Fruit fly (Drosophila melanogaster) whole organism, pupa: ENCODE results near the gene CG32259.

ENCODE experiments used
- CG10348 ChIP-seq: fragments of 200-800 bp; sonication (Bioruptor generic); IDR thresholded peaks from 2 replicates; pipeline ENCODE4 v1.3.6; 2022; ENCODE audit warnings: missing biosample characterization, missing genetic modification characterization
- CG12605 ChIP-seq: fragments of 200-800 bp; sonication (Bioruptor generic); IDR thresholded peaks from 2 replicates; pipeline ENCODE4 v1.3.6; 2022; ENCODE audit warnings: missing biosample characterization, missing genetic modification characterization
- CG13204 ChIP-seq: fragments of 200-800 bp; sonication (Bioruptor generic); optimal IDR thresholded peaks from 2 replicates; lab custom pipeline; 2018; ENCODE audit warnings: missing biosample characterization, mild to moderate bottlenecking, missing genetic modification characterization, moderate library complexity
- CG14655 ChIP-seq: fragments of 200-800 bp; sonication (Bioruptor generic); optimal IDR thresholded peaks from 3 replicates; lab custom pipeline; 2017; ENCODE audit warnings: mild to moderate bottlenecking, missing biosample characterization, missing genetic modification reagents, missing genetic modification characterization
- CG15710 ChIP-seq: fragments of 200-800 bp; sonication (Bioruptor generic); optimal IDR thresholded peaks from 2 replicates; lab custom pipeline; 2018; ENCODE audit warnings: missing biosample characterization, mild to moderate bottlenecking, missing genetic modification characterization, moderate library complexity
- CG17806 ChIP-seq: fragments of 200-800 bp; sonication (Bioruptor generic); optimal IDR thresholded peaks from 2 replicates; lab custom pipeline; 2018; ENCODE audit warnings: missing biosample characterization, mild to moderate bottlenecking, missing genetic modification characterization, moderate library complexity
- CG32121 ChIP-seq: fragments of 200-800 bp; sonication (Bioruptor generic); IDR thresholded peaks from 2 replicates; pipeline ENCODE4 v1.3.6; 2022; ENCODE audit warnings: missing biosample characterization, missing genetic modification characterization
- CG34367 ChIP-seq: fragments of 200-800 bp; sonication (Bioruptor generic); optimal IDR thresholded peaks from 2 replicates; lab custom pipeline; 2018; ENCODE audit warnings: missing biosample characterization, mild to moderate bottlenecking, missing genetic modification characterization
- CG4496 ChIP-seq: fragments of 200-800 bp; sonication (Bioruptor generic); IDR thresholded peaks from 3 replicates; pipeline ENCODE4 v1.3.6; 2022; ENCODE audit warnings: missing biosample characterization, missing genetic modification characterization
- CG8159 ChIP-seq: fragments of 200-800 bp; sonication (Bioruptor generic); optimal IDR thresholded peaks from 3 replicates; lab custom pipeline; 2018; ENCODE audit warnings: missing biosample characterization, mild to moderate bottlenecking, missing genetic modification characterization, moderate library complexity
- CG8301 ChIP-seq: fragments of 200-800 bp; sonication (Bioruptor generic); optimal IDR thresholded peaks from 2 replicates; lab custom pipeline; 2018; ENCODE audit warnings: missing biosample characterization, mild to moderate bottlenecking, missing genetic modification characterization
- CG9948 ChIP-seq: fragments of 200-800 bp; sonication (Bioruptor generic); optimal IDR thresholded peaks from 2 replicates; lab custom pipeline; 2018; ENCODE audit warnings: missing biosample characterization, mild to moderate bottlenecking, missing genetic modification characterization, moderate library complexity
- D1 ChIP-seq: fragments of 200-800 bp; sonication (Bioruptor generic); optimal IDR thresholded peaks from 2 replicates; lab custom pipeline; 2018; ENCODE audit warnings: missing biosample characterization, mild to moderate bottlenecking, missing genetic modification characterization, moderate library complexity
- EcR ChIP-seq: fragments of 200-800 bp; sonication (Bioruptor generic); optimal IDR thresholded peaks from 3 replicates; lab custom pipeline; 2019; ENCODE audit warnings: missing biosample characterization, missing genetic modification characterization, mild to moderate bottlenecking, moderate library complexity, missing genetic modification reagents
- Ets98B ChIP-seq: fragments of 200-800 bp; sonication (Bioruptor generic); IDR thresholded peaks from 2 replicates; pipeline ENCODE4 v1.3.6; 2022; ENCODE audit warnings: missing biosample characterization, missing genetic modification characterization
- Pif1A ChIP-seq: fragments of 200-800 bp; sonication (Bioruptor generic); optimal IDR thresholded peaks from 3 replicates; lab custom pipeline; 2016; ENCODE audit warnings: missing biosample characterization, missing genetic modification characterization
- Pif1B ChIP-seq: fragments of 200-800 bp; sonication (Bioruptor generic); optimal IDR thresholded peaks from 3 replicates; lab custom pipeline; 2016; ENCODE audit warnings: missing biosample characterization, missing genetic modification characterization
- Snoo ChIP-seq: fragments of 200-800 bp; sonication (Bioruptor generic); optimal IDR thresholded peaks from 3 replicates; lab custom pipeline; 2017; ENCODE audit warnings: missing biosample characterization, mild to moderate bottlenecking, missing genetic modification characterization, inconsistent platforms
- fd96Ca ChIP-seq: fragments of 200-800 bp; sonication (Bioruptor generic); IDR thresholded peaks from 3 replicates; pipeline ENCODE4 v1.3.6; 2022; ENCODE audit warnings: missing biosample characterization, missing genetic modification characterization
- gl ChIP-seq: fragments of 200-800 bp; sonication (Bioruptor generic); optimal IDR thresholded peaks from 2 replicates; lab custom pipeline; 2018; ENCODE audit warnings: missing biosample characterization, mild to moderate bottlenecking, missing genetic modification characterization
- rn ChIP-seq: fragments of 200-800 bp; sonication (Bioruptor generic); IDR thresholded peaks from 2 replicates; pipeline ENCODE4 v1.3.6; 2022; ENCODE audit warnings: missing biosample characterization, missing genetic modification characterization

CG32259 gene

dm6 chr3L:4076907-4077306 is 7.7 kb downstream of the CG32259 start:
- no peak for TF ChIP-seq Snoo (tag; lab: Kevin White, UChicago)

dm6 chr3L:4080278-4080677 is 11.1 kb downstream of the CG32259 start:
- TF ChIP-seq CG8159 (tag; lab: Kevin White, UChicago) (no peak), CG32121 (GFP tag; lab: Robert Waterston, UW) (no peak), CG12605 (GFP tag; lab: Robert Waterston, UW) (no peak), Ets98B (GFP tag; lab: Robert Waterston, UW) (no peak), CG4496 (GFP tag; lab: Robert Waterston, UW) (no peak)
- TF ChIP-seq, all 21 proteins: peak for 0

dm6 chr3L:4081243-4081642 is 12.1 kb downstream of the CG32259 start:
- no peak for TF ChIP-seq CG14655 (GFP tag; lab: Kevin White, UChicago)
- TF ChIP-seq Pif1A, result no peak
- TF ChIP-seq CG17806, result no peak
- no peak for TF ChIP-seq fd96Ca (GFP tag; lab: Robert Waterston, UW)
- TF ChIP-seq CG13204 (GFP tag; lab: Kevin White, UChicago), result no peak
- no peak for TF ChIP-seq Snoo (tag; lab: Kevin White, UChicago)
- no peak for TF ChIP-seq CG10348
- TF ChIP-seq Ets98B (GFP tag; lab: Robert Waterston, UW), result no peak
- TF ChIP-seq CG34367, result no peak
- no peak for TF ChIP-seq EcR (GFP tag; lab: Kevin White, UChicago)
- TF ChIP-seq D1 (tag; lab: Kevin White, UChicago), result no peak

dm6 chr3L:4083442-4083841 is 14.3 kb downstream of the CG32259 start:
- no peak for TF ChIP-seq gl (tag; lab: Kevin White, UChicago)
- TF ChIP-seq Pif1B, result no peak
- TF ChIP-seq EcR (GFP tag; lab: Kevin White, UChicago), result no peak
- TF ChIP-seq CG10348, result no peak
- no peak for TF ChIP-seq CG4496 (GFP tag; lab: Robert Waterston, UW)
- TF ChIP-seq CG14655 (GFP tag; lab: Kevin White, UChicago), result no peak
- no peak for TF ChIP-seq Pif1A
- TF ChIP-seq CG13204 (GFP tag; lab: Kevin White, UChicago), result no peak
- no peak for TF ChIP-seq rn
- TF ChIP-seq CG8159 (tag; lab: Kevin White, UChicago), result no peak
- TF ChIP-seq, all 21 proteins: peak for 0

dm6 chr3L:4085867-4086266 is 16.7 kb downstream of the CG32259 start:
- TF ChIP-seq CG8159 (tag; lab: Kevin White, UChicago), result no peak

dm6 chr3L:4087281-4087680 is 18.1 kb downstream of the CG32259 start, which contains the start of gene CG14989:
CG14989 (plus strand) TSS chr3L:4087581.
- no peak for TF ChIP-seq CG12605 (GFP tag; lab: Robert Waterston, UW)
- no peak for TF ChIP-seq CG8301 (tag; lab: Kevin White, UChicago)

dm6 chr3L:4088694-4089190 is 19.6 kb downstream of the CG32259 start, which contains the start of gene Gad1:
Gad1 (minus strand) TSS chr3L:4088744.
- TF ChIP-seq Pif1A (no peak), CG17806 (no peak), CG32121 (GFP tag; lab: Robert Waterston, UW) (no peak), CG15710 (tag; lab: Kevin White, UChicago) (no peak), CG10348 (no peak), CG12605 (GFP tag; lab: Robert Waterston, UW) (no peak), CG13204 (GFP tag; lab: Kevin White, UChicago) (no peak), CG8301 (tag; lab: Kevin White, UChicago) (no peak), fd96Ca (GFP tag; lab: Robert Waterston, UW) (no peak), Snoo (tag; lab: Kevin White, UChicago) (no peak), D1 (tag; lab: Kevin White, UChicago) (no peak), CG8159 (tag; lab: Kevin White, UChicago) (no peak), CG14655 (GFP tag; lab: Kevin White, UChicago) (no peak), rn (no peak), Ets98B (GFP tag; lab: Robert Waterston, UW) (no peak), CG34367 (no peak), Pif1B (no peak), CG9948 (tag; lab: Kevin White, UChicago) (no peak), CG4496 (GFP tag; lab: Robert Waterston, UW) (no peak), EcR (GFP tag; lab: Kevin White, UChicago) (no peak)

dm6 chr3L:4092705-4093257 is 23.6 kb downstream of the CG32259 start, which contains the start of gene CG14990:
CG14990 (plus strand) TSS chr3L:4093207.
- TF ChIP-seq D1 (tag; lab: Kevin White, UChicago) (peak; percentile 97), Pif1A (no peak)
